Worm (Caenorhabditis elegans): ENCODE measurements around the gene F54B11.9.
A peak's percentile ranks its signal among the peaks of the same experiment; 100 is the strongest.

Gene F54B11.9

DNA sequence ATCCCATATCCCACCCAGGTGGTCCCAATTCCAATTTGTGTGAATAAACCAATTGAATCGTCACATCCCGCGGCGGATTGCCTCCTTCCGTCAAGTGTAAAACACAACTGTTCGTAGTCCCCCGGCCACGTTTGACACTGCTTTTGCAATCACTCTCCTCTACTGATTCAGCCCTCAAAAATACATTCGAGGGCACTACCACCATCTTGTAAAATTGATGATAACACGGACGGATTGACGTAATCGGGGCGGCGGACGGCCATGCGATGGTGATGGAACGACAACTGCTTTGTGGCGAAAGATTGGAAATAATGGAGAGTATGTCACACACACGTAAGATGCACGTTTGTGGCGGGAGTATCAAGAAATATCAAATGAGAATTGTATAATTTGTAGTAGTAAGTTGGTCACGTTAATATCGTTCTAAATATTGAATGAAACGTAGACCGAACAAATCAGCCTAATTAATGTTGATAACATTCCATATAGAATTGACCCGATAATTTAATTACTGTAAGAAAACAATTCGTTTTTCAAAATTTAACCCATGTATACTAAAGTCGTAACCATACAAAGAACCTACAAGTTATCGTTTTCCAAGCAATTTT lies 33.1 kb downstream of the F54B11.9 start (continued):
- TF ChIP-seq unc-62 (GFP tag; optimal IDR thresholded peaks at IDR 0.05 in 1 of 2) (peak in 1 of 2 experiments; percentile 92), unc-62 (tag; optimal IDR thresholded peaks at IDR 0.05) (no peak), ceh-32 (tag; optimal IDR thresholded peaks at IDR 0.05; ENCODE audit: poor library complexity) (no peak), attf-4 (tag; optimal IDR thresholded peaks at IDR 0.05) (no peak), ZK546.5 (tag; optimal IDR thresholded peaks at IDR 0.05) (no peak), nhr-25 (tag; optimal IDR thresholded peaks at IDR 0.05; ENCODE audit: borderline replicate concordance, insufficient read depth) (no peak), snpc-1.2 (GFP tag; IDR thresholded peaks at IDR 0.05) (no peak), F10B5.3 (tag; optimal IDR thresholded peaks at IDR 0.05) (no peak), skn-1 (tag; optimal IDR thresholded peaks at IDR 0.05) (no peak), F44E2.7 (GFP tag; IDR thresholded peaks at IDR 0.05) (0 out of 2 replicates have a peak, but pooled peaks have one; percentile 23)

DNA sequence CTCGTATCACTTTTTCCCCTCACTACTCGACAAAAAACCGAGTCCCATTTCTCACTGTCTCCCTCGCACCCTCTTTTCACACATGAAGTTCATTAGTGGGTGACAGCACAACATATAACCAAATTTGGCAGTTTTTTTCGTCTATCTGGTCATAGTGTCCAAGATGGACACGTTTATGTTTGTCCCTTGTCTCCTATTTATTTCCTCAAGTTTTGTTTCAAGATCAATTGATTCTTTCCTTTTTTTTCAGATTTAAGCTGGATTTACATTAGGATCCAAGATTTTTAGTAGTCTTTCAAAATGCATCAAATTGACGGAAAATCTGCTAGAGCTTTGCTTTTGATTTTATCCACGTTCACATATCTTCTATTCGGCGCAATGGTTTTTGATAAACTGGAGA lies 34.2 kb downstream of the F54B11.9 start, which contains the start of gene twk-20:
Gene twk-20 (plus strand): TSS at position 301 of the 400 bp plus-strand sequence.
- TF ChIP-seq spr-3 (GFP tag; optimal IDR thresholded peaks at IDR 0.05) (no peak), dve-1 (tag; optimal IDR thresholded peaks at IDR 0.05; ENCODE audit: insufficient read depth) (no peak), vab-7 (GFP tag; IDR thresholded peaks at IDR 0.05) (no peak), nhr-42 (GFP tag; IDR thresholded peaks at IDR 0.05) (no peak), ces-1 (GFP tag; optimal IDR thresholded peaks at IDR 0.05) (peak; percentile 40), dmd-6 (GFP tag; IDR thresholded peaks at IDR 0.05) (no peak)

DNA sequence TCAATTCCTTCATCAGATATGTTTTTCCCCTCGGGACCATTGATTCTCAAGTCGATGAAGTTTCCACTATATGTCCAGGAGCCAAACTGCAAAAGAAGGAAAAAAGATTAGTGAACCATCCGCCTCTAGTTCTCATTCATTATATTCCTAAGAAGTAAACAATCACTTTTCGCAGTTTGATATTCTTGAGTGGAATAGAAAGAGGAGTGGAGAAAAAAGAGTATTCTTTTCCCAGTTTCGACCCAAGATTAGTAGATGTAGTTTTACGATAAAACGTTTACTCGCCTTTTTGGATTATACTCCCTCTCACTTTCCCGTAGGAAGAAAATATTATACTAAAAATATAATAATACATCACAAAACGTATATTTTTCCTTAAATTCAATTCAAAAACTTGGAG lies 39.5 kb downstream of the F54B11.9 start:
- TF ChIP-seq daf-19 (GFP tag; conservative IDR thresholded peaks at IDR 0.05) (no peak), snpc-1.2 (GFP tag; IDR thresholded peaks at IDR 0.05) (no peak), Y48G9A.11 (GFP tag; IDR thresholded peaks at IDR 0.05) (no peak), ceh-82 (tag; optimal IDR thresholded peaks at IDR 0.05) (no peak), Y5F2A.4 (GFP tag; optimal IDR thresholded peaks at IDR 0.05) (no peak), nhr-11 (tag; optimal IDR thresholded peaks at IDR 0.05) (no peak), unc-39 (tag; optimal IDR thresholded peaks at IDR 0.05) (no peak), sdz-12 (GFP tag; optimal IDR thresholded peaks at IDR 0.05) (no peak), hlh-30 (tag; optimal IDR thresholded peaks at IDR 0.05; ENCODE audit: insufficient read depth) (no peak)

DNA sequence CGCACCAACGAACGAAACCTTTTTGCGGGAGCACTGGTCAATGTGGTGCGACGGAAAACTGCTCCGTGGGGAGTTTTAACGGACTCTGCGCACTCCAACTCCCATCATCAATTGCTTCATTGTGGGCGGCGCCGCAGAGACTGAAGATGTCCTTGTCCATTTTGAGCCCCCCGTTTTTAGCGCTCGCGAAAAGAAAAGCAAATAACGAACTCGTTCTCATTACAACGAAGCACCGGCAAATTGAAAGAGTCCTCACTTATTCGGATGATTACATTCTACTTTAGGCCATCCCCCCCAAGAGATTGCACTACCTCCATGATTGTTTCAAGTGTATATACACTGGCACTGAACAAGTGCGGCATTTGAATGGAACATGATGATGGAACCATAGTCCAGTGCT lies 41.4 kb downstream of the F54B11.9 start, which contains the start of gene acr-9:
Gene acr-9 (minus strand): TSS at position 101 of the 400 bp plus-strand sequence.
- TF ChIP-seq ama-1 (optimal IDR thresholded peaks at IDR 0.05) (no peak), unc-62 (GFP tag; optimal IDR thresholded peaks at IDR 0.05 in 1 of 2) (peak in 1 of 2 experiments; percentile 37), unc-62 (tag; optimal IDR thresholded peaks at IDR 0.05) (no peak), nhr-11 (tag; optimal IDR thresholded peaks at IDR 0.05) (no peak), ceh-28 (tag; optimal IDR thresholded peaks at IDR 0.05) (no peak)

DNA sequence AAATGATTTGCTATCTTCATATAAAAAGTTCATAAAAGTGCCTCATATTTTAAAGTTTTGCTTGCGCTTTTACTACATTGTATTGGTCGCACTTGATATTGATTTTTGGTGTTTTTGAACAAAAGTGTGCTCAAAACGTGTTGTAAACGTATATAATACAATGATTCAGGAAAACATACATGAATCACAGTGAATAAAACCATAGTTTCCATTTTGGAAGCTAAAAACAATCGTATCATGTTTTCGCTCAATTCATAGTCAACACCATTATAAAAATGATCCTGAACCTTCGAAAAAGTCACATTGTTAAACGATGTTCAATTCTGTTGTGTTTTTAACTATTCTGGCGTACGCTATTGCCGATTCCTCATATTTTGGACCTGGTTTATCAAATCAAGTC lies 41.9 kb downstream of the F54B11.9 start, which contains the start of gene C40C9.3:
Gene C40C9.3 (plus strand): TSS at position 301 of the 400 bp plus-strand sequence.
- TF ChIP-seq lsy-2 (tag; optimal IDR thresholded peaks at IDR 0.05) (no peak), nhr-111 (GFP tag; optimal IDR thresholded peaks at IDR 0.05) (no peak), arid-1 (GFP tag; conservative IDR thresholded peaks at IDR 0.05) (no peak), F37D6.2 (tag; optimal IDR thresholded peaks at IDR 0.05) (no peak)

DNA sequence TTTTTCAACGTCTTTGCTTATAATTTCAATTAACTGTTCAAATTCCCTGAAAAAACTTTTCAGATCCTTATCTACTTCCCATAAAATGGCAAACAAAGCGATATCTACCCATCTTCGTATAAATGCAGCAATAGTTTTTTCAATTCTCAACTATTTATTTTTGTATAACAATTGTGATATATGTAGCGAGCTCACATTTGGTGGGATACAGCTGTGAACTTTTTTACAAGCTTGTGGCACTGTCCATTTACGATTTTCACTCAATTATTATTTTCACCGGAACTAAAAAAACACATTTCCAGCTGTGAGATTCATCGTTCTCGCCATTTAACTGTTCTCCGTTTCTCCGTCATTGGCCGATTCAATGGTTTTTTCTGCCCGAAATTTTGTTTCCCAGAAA lies 45.4 kb downstream of the F54B11.9 start, which contains the start of gene C40C9.4:
Gene C40C9.4 (plus strand): TSS at position 301 of the 400 bp plus-strand sequence.
- TF ChIP-seq daf-12 (tag; optimal IDR thresholded peaks at IDR 0.05) (no peak), vab-7 (GFP tag; IDR thresholded peaks at IDR 0.05) (no peak), mxl-2 (GFP tag; conservative IDR thresholded peaks at IDR 0.05) (no peak), nhr-10 (tag; optimal IDR thresholded peaks at IDR 0.05) (no peak), mdt-29 (GFP tag; IDR thresholded peaks at IDR 0.05) (no peak), jun-1 (tag; optimal IDR thresholded peaks at IDR 0.05) (no peak), daf-19 (GFP tag; conservative IDR thresholded peaks at IDR 0.05) (no peak), cey-2 (tag; optimal IDR thresholded peaks at IDR 0.05; ENCODE audit: borderline replicate concordance, insufficient read depth) (no peak), mdl-1 (tag; optimal IDR thresholded peaks at IDR 0.05) (no peak), lin-13 (GFP tag; optimal IDR thresholded peaks at IDR 0.05) (no peak), ama-1 (optimal IDR thresholded peaks at IDR 0.05) (no peak)

Measured in whole organism, L4 larva.